Worm (Caenorhabditis elegans) whole organism, young adult: Measurements from ENCODE around the gene oac-55.
A peak's percentile ranks its signal among the peaks of the same experiment; 100 is the strongest.

ENCODE experiments used
- B0261.1 ChIP-seq: sonication (generic microtip); optimal IDR thresholded peaks from 2 replicates; lab custom pipeline; 2016; ENCODE audit warnings: mild to moderate bottlenecking, missing genetic modification characterization, moderate library complexity, missing compliant biosample characterization
- B0336.3 ChIP-seq: fragments of 200-800 bp; sonication (Bioruptor generic); IDR thresholded peaks from 2 replicates; pipeline ENCODE4 v1.3.6; 2022; ENCODE audit warnings: missing genetic modification characterization, missing compliant biosample characterization
- C06A6.2 ChIP-seq: fragments of 200-800 bp; sonication (Bioruptor generic); conservative IDR thresholded peaks from 2 replicates; pipeline ENCODE4 v1.3.6; 2022; ENCODE audit warnings: missing genetic modification characterization, missing compliant biosample characterization
- K11D2.4 ChIP-seq: fragments of 200-800 bp; sonication (Bioruptor generic); IDR thresholded peaks from 2 replicates; pipeline ENCODE4 v1.3.6; 2022; ENCODE audit warnings: missing genetic modification reagents, missing genetic modification characterization, missing compliant biosample characterization
- Y53F4B.3 ChIP-seq: fragments of 200-800 bp; sonication (Bioruptor generic); IDR thresholded peaks from 2 replicates; pipeline ENCODE4 v1.3.6; 2022; ENCODE audit warnings: missing genetic modification reagents, missing genetic modification characterization, missing compliant biosample characterization
- akir-1 ChIP-seq: fragments of 200-800 bp; sonication (Bioruptor generic); optimal IDR thresholded peaks from 2 replicates; lab custom pipeline; 2018; ENCODE audit warnings: mild to moderate bottlenecking, missing genetic modification characterization, moderate library complexity, missing compliant biosample characterization
- ama-1 ChIP-seq, 3 experiments: fragments of 150-350 bp in 1 of 3; sonication (generic microtip) in 2 of 3; optimal IDR thresholded peaks; 2 replicates each; lab custom pipeline; 2014 to 2018; ENCODE audit warnings: missing biosample characterization in 2 of 3, missing genetic modification characterization in 2 of 3, missing genetic modification reagents in 2 of 3
- attf-3 ChIP-seq: fragments of 200-800 bp; sonication (Bioruptor generic); conservative IDR thresholded peaks from 2 replicates; pipeline ENCODE4 v1.3.6; 2022; ENCODE audit warnings: missing genetic modification reagents, missing genetic modification characterization, missing compliant biosample characterization
- attf-6 ChIP-seq: fragments of 200-800 bp; sonication (Bioruptor generic); IDR thresholded peaks from 2 replicates; pipeline ENCODE4 v1.3.6; 2022; ENCODE audit warnings: missing genetic modification reagents, missing genetic modification characterization, missing compliant biosample characterization
- ccch-3 ChIP-seq: fragments of 200-800 bp; sonication (Bioruptor generic); optimal IDR thresholded peaks from 2 replicates; lab custom pipeline; 2018; ENCODE audit warnings: mild to moderate bottlenecking, missing genetic modification characterization, missing compliant biosample characterization
- ceh-58 ChIP-seq: fragments of 200-800 bp; sonication (Bioruptor generic); IDR thresholded peaks from 2 replicates; pipeline ENCODE4 v1.3.6; 2022; ENCODE audit warnings: missing genetic modification characterization, missing compliant biosample characterization
- dpl-1 ChIP-seq: fragments of 150-350 bp; optimal IDR thresholded peaks from 2 replicates; lab custom pipeline; 2014; ENCODE audit warnings: missing biosample characterization, missing genetic modification reagents, missing genetic modification characterization
- efl-1 ChIP-seq: fragments of 150-350 bp; optimal IDR thresholded peaks from 2 replicates; lab custom pipeline; 2014; ENCODE audit warnings: missing biosample characterization, missing genetic modification reagents, missing genetic modification characterization
- ekl-4 ChIP-seq: fragments of 200-800 bp; sonication (Bioruptor generic); IDR thresholded peaks from 2 replicates; pipeline ENCODE4 v1.3.6; 2022; ENCODE audit warnings: missing genetic modification reagents, missing genetic modification characterization, missing compliant biosample characterization
- fkh-3 ChIP-seq: sonication (generic microtip); optimal IDR thresholded peaks from 2 replicates; lab custom pipeline; 2016; ENCODE audit warnings: mild to moderate bottlenecking, missing genetic modification characterization, missing compliant biosample characterization
- gei-17 ChIP-seq: fragments of 200-800 bp; sonication (Bioruptor generic); optimal IDR thresholded peaks from 2 replicates; lab custom pipeline; 2018; ENCODE audit warnings: mild to moderate bottlenecking, missing genetic modification characterization, missing compliant biosample characterization
- hrde-1 ChIP-seq: sonication (generic microtip); optimal IDR thresholded peaks from 2 replicates; lab custom pipeline; 2016; ENCODE audit warnings: missing genetic modification characterization, mild to moderate bottlenecking, missing compliant biosample characterization, moderate library complexity, missing genotype, missing genetic modification reagents, borderline replicate concordance
- let-526 ChIP-seq: fragments of 200-800 bp; sonication (Bioruptor generic); IDR thresholded peaks from 2 replicates; pipeline ENCODE4 v1.3.6; 2022; ENCODE audit warnings: missing genetic modification reagents, missing genetic modification characterization, missing compliant biosample characterization
- lin-35 ChIP-seq, 3 experiments: fragments of 150-350 bp in 2 of 3; sonication (generic microtip) in 1 of 3; optimal IDR thresholded peaks; 2 replicates each; lab custom pipeline; 2014 to 2018; ENCODE audit warnings: missing biosample characterization in 3 of 3, missing genetic modification characterization in 3 of 3, missing genetic modification reagents in 3 of 3
- lin-40 ChIP-seq: sonication (generic microtip); optimal IDR thresholded peaks from 2 replicates; lab custom pipeline; 2016; ENCODE audit warnings: missing genetic modification characterization, mild to moderate bottlenecking, missing compliant biosample characterization, missing genotype, missing genetic modification reagents
- lin-54 ChIP-seq: fragments of 200-800 bp; sonication (Bioruptor generic); optimal IDR thresholded peaks from 2 replicates; lab custom pipeline; 2018; ENCODE audit warnings: mild to moderate bottlenecking, missing genetic modification characterization, missing compliant biosample characterization
- madf-6 ChIP-seq: fragments of 200-800 bp; sonication (Bioruptor generic); IDR thresholded peaks from 2 replicates; pipeline ENCODE4 v1.3.6; 2022; ENCODE audit warnings: missing genetic modification reagents, missing genetic modification characterization, missing compliant biosample characterization
- mxl-1 ChIP-seq: sonication (generic microtip); optimal IDR thresholded peaks from 2 replicates; lab custom pipeline; 2016; ENCODE audit warnings: missing genetic modification characterization, missing compliant biosample characterization
- nfyb-1 ChIP-seq: fragments of 200-800 bp; sonication (Bioruptor generic); IDR thresholded peaks from 2 replicates; pipeline ENCODE4 v1.3.6; 2022; ENCODE audit warnings: missing genetic modification reagents, missing genetic modification characterization, missing compliant biosample characterization
- nhr-120 ChIP-seq: fragments of 200-800 bp; sonication (Bioruptor generic); IDR thresholded peaks from 2 replicates; pipeline ENCODE4 v1.3.6; 2022; ENCODE audit warnings: missing genetic modification characterization, missing compliant biosample characterization
- nhr-80 ChIP-seq: sonication (generic microtip); optimal IDR thresholded peaks from 2 replicates; lab custom pipeline; 2016; ENCODE audit warnings: missing genetic modification characterization, missing compliant biosample characterization
- rec-8 ChIP-seq, 2 experiments: sonication (generic microtip); optimal IDR thresholded peaks; 2 replicates each; lab custom pipeline; 2016; ENCODE audit warnings: mild to moderate bottlenecking in 2 of 2, missing genetic modification characterization in 2 of 2, missing genetic modification reagents in 2 of 2, missing genotype in 2 of 2, missing biosample characterization in 1 of 2, missing compliant biosample characterization in 1 of 2, moderate library complexity in 1 of 2
- repo-1 ChIP-seq: sonication (generic microtip); optimal IDR thresholded peaks from 2 replicates; lab custom pipeline; 2017; ENCODE audit warnings: mild to moderate bottlenecking, missing genetic modification characterization, missing compliant biosample characterization
- sea-2 ChIP-seq: fragments of 200-800 bp; sonication (Bioruptor generic); IDR thresholded peaks from 2 replicates; pipeline ENCODE4 v1.3.6; 2022; ENCODE audit warnings: missing genetic modification characterization, missing compliant biosample characterization
- snpc-4 ChIP-seq, 5 experiments: fragments of 150-350 bp in 1 of 5; sonication (generic microtip) in 4 of 5; optimal IDR thresholded peaks; 2 replicates each; lab custom pipeline; 2014 to 2018; ENCODE audit warnings: missing genetic modification characterization in 5 of 5, missing biosample characterization in 3 of 5, antibody characterized with exemption in 2 of 5, mild to moderate bottlenecking in 2 of 5, missing compliant biosample characterization in 2 of 5, missing genotype in 2 of 5, moderate library complexity in 2 of 5, missing genetic modification reagents in 1 of 5
- ztf-22 ChIP-seq: fragments of 200-800 bp; sonication (Bioruptor generic); optimal IDR thresholded peaks from 2 replicates; lab custom pipeline; 2018; ENCODE audit warnings: mild to moderate bottlenecking, missing genetic modification characterization, moderate library complexity, missing compliant biosample characterization

oac-55 gene

DNA sequence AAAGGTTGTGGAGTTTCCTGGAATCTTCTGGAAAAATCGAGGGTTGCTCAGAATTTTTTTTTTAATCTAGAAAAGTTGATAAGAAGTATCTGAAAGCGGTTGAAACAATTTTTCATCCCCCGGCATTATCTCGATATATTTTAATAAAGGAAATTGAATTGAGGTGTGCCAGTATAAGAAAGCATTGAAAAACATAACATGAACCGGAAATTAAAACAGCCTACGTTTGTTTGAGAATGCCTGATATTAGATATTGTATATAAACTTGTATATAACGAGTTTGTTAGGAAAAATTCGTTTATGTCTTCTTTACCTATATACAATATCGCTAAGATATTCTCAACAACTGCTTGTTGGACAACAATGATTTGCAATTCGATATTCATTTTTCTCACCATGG, 36.2 kb upstream of the oac-55 start, which contains the start of gene str-30:
Gene str-30 (plus strand): TSS at position 301 of the 400 bp plus-strand sequence.
- TF ChIP-seq ceh-58 (GFP tag; lab: Robert Waterston, UW) = no peak
- TF ChIP-seq nhr-120 (GFP tag; lab: Robert Waterston, UW) = no peak
- no peak for TF ChIP-seq akir-1

DNA sequence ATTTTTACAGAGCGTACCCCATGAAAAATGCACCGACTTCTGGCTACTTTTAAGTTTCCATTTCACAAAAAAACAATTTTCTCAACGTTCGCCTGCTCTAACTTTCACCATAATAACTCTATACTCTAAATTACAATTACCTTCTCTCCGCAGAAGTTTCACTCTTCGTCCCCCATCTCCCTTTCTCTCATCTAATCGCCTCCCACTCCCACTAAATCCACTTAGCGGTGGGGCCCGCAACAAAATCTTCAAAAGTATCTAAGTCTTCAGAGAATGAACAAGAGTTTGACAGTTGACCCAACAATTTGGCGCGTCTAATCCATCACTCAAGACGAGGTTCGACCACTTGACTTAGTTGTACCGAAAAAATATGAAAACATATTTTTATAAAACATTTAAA, 22.5 kb upstream of the oac-55 start:
- TF ChIP-seq ztf-22 (GFP tag; lab: Kevin White, UChicago) (no peak), lin-40 (no peak), Y53F4B.3 (GFP tag; lab: Robert Waterston, UW) (no peak), let-526 (GFP tag; lab: Robert Waterston, UW) (no peak), fkh-3 (tag; lab: Kevin White, UChicago) (no peak), B0336.3 (GFP tag; lab: Robert Waterston, UW) (no peak), madf-6 (GFP tag; lab: Robert Waterston, UW) (no peak), gei-17 (GFP tag; lab: Kevin White, UChicago) (no peak), nhr-80 (tag; lab: Kevin White, UChicago) (no peak), C06A6.2 (GFP tag; lab: Robert Waterston, UW) (no peak), hrde-1 (tag; lab: Kevin White, UChicago) (no peak), rec-8 (tag; optimal IDR thresholded peaks at IDR 0.05; lab: Kevin White, UChicago) (no peak), nfyb-1 (GFP tag; lab: Robert Waterston, UW) (no peak), sea-2 (GFP tag; lab: Robert Waterston, UW) (no peak), dpl-1 (GFP tag; lab: Kevin White, UChicago) (no peak), B0261.1 (tag; lab: Kevin White, UChicago) (no peak), repo-1 (tag; lab: Kevin White, UChicago) (no peak), ccch-3 (no peak), ekl-4 (GFP tag; lab: Robert Waterston, UW) (no peak)

DNA sequence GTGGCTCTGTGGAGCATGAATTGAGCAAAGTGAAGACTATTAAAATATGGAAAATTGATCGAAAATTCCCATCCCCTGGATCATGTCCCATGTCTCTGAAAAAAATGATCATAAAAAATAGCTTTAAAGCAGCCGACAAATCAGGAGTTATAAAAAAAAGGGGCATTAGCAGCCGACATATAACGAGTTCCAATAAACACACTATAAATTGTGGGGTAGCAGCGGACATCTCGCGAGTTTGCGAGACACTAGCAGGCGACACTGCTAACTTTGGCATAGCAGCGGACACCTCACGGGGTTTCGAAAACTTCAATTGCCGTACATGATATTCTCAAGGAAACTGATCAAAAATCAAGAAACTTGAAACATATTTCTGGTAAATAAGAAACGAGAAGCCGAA, 21.6 kb upstream of the oac-55 start, which contains the start of gene hpo-36:
Gene hpo-36 (minus strand): TSS at position 101 of the 400 bp plus-strand sequence.
- TF ChIP-seq ama-1 (optimal IDR thresholded peaks at IDR 0.05; lab: Kevin White, UChicago) (no peak), ama-1 (GFP tag; optimal IDR thresholded peaks at IDR 0.05; lab: Kevin White, UChicago) (no peak), snpc-4 (GFP tag; optimal IDR thresholded peaks at IDR 0.05; lab: Kevin White, UChicago) (no peak), snpc-4 (tag; optimal IDR thresholded peaks at IDR 0.05; lab: Kevin White, UChicago) (peak in 2 of 4 experiments; percentile 9 to 29)

DNA sequence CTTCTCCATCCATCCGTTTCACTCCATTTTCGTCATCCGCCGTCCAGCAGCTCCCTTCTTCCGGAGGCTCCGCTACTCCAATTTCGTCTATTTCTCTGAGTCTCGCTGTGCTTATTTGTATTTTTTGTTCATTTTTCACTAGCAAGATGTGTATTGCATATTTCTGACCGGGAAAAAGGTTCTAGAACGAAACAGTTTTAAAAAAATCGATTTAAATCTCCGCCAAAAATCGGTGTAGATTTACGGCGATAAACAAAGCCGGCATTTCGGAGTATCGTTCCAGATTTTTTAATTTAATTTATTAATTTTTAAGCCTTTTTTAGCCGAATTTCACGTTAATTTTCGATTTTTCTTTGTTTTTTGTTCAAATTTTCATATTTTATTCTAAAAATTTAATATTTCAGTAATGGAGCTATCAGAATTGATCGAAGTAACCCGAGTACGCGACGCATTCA, 17.7 kb upstream of the oac-55 start, which contains the start of gene mtm-9:
Gene mtm-9 (plus strand): TSS at position 405 of the 455 bp plus-strand sequence.
- peak; percentile 82 for TF ChIP-seq lin-54 (GFP tag; lab: Kevin White, UChicago)
- peak; percentile 91 for TF ChIP-seq attf-3 (GFP tag; lab: Robert Waterston, UW)
- no peak for TF ChIP-seq mxl-1
- no peak for TF ChIP-seq ztf-22 (GFP tag; lab: Kevin White, UChicago)
- TF ChIP-seq attf-6 (GFP tag; lab: Robert Waterston, UW) = no peak
- peak; percentile 57 for TF ChIP-seq efl-1 (GFP tag; lab: Kevin White, UChicago)
- peak in 1 of 3 experiments; percentile 58 for TF ChIP-seq lin-35 (GFP tag; optimal IDR thresholded peaks at IDR 0.05; lab: Kevin White, UChicago)
- no peak for TF ChIP-seq let-526 (GFP tag; lab: Robert Waterston, UW)
- TF ChIP-seq K11D2.4 (GFP tag; lab: Robert Waterston, UW) = no peak
- TF ChIP-seq dpl-1 (GFP tag; lab: Kevin White, UChicago) = peak; percentile 39
